Fruit fly (Drosophila melanogaster) whole organism, embryonic: ENCODE results near the gene ZIPIC.

Experiments
- Atf6 ChIP-seq: fragments of 200-800 bp; sonication (Bioruptor generic); IDR thresholded peaks from 2 replicates; pipeline ENCODE4 v1.3.6; 2022; ENCODE audit warnings: missing biosample characterization, missing genetic modification characterization
- CG10431 ChIP-seq: fragments of 200-800 bp; sonication (Bioruptor generic); optimal IDR thresholded peaks from 3 replicates; lab custom pipeline; 2018; ENCODE audit warnings: missing biosample characterization, mild to moderate bottlenecking, missing genetic modification characterization
- CG2116 ChIP-seq: fragments of 200-800 bp; sonication (Bioruptor generic); optimal IDR thresholded peaks from 3 replicates; lab custom pipeline; 2018; ENCODE audit warnings: missing biosample characterization, mild to moderate bottlenecking, missing genetic modification characterization
- CG6765 ChIP-seq: fragments of 200-800 bp; sonication (Bioruptor generic); optimal IDR thresholded peaks from 3 replicates; lab custom pipeline; 2017; ENCODE audit warnings: missing biosample characterization, mild to moderate bottlenecking, missing genetic modification characterization
- ERR ChIP-seq: fragments of 200-800 bp; sonication (Bioruptor generic); optimal IDR thresholded peaks from 2 replicates; lab custom pipeline; 2016; ENCODE audit warnings: missing biosample characterization, missing genetic modification characterization
- HLH4C ChIP-seq: fragments of 200-800 bp; sonication (Bioruptor generic); IDR thresholded peaks from 3 replicates; pipeline ENCODE4 v1.3.6; 2022; ENCODE audit warnings: missing biosample characterization, missing genetic modification characterization; ENCODE audit not compliant: partially characterized antibody
- HLH54F ChIP-seq: fragments of 200-800 bp; sonication (Bioruptor generic); optimal IDR thresholded peaks from 3 replicates; lab custom pipeline; 2016; ENCODE audit warnings: missing biosample characterization, missing genetic modification characterization
- Hmx ChIP-seq: fragments of 200-800 bp; sonication (Bioruptor generic); optimal IDR thresholded peaks from 2 replicates; lab custom pipeline; 2016; ENCODE audit warnings: missing biosample characterization, missing genetic modification characterization
- Mad ChIP-seq: fragments of 200-800 bp; sonication (Bioruptor generic); optimal IDR thresholded peaks from 2 replicates; lab custom pipeline; 2016; ENCODE audit warnings: missing biosample characterization, missing genetic modification characterization
- Nf-YC ChIP-seq: fragments of 200-800 bp; optimal IDR thresholded peaks from 3 replicates; lab custom pipeline; 2019; ENCODE audit warnings: missing biosample characterization, mild to moderate bottlenecking, missing genetic modification characterization, moderate library complexity
- hbn ChIP-seq: fragments of 200-800 bp; sonication (Bioruptor generic); IDR thresholded peaks from 2 replicates; pipeline ENCODE4 v1.3.6; 2022; ENCODE audit warnings: missing biosample characterization, missing genetic modification characterization; ENCODE audit not compliant: partially characterized antibody
- shn ChIP-seq: fragments of 200-800 bp; sonication (Bioruptor generic); optimal IDR thresholded peaks from 3 replicates; lab custom pipeline; 2016; ENCODE audit warnings: missing biosample characterization, missing genetic modification characterization

dm6 chr3R:30005332-30005979 is 31.2 kb downstream of the ZIPIC start:
- TF ChIP-seq Hmx (no peak), Atf6 (GFP tag; lab: Robert Waterston, UW) (no peak), shn (no peak), HLH4C (GFP tag; lab: Robert Waterston, UW) (no peak), Mad (GFP tag; lab: Kevin White, UChicago) (no peak), CG6765 (GFP tag; lab: Kevin White, UChicago) (no peak), CG10431 (GFP tag; lab: Kevin White, UChicago) (no peak), HLH54F (GFP tag; lab: Kevin White, UChicago) (no peak), ERR (GFP tag; lab: Kevin White, UChicago) (no peak), CG2116 (GFP tag; lab: Kevin White, UChicago) (no peak), Nf-YC (tag; lab: Kevin White, UChicago) (no peak), hbn (no peak)
